Worm (Caenorhabditis elegans) whole organism, L2 larva: ENCODE data around the gene srg-10.

Experiments
- C34F6.9 ChIP-seq: fragments of 150-350 bp; optimal IDR thresholded peaks from 2 replicates; lab custom pipeline; 2014; ENCODE audit warnings: missing biosample characterization, missing genetic modification characterization
- F13H6.1 ChIP-seq: sonication (generic microtip); optimal IDR thresholded peaks from 2 replicates; lab custom pipeline; 2016; ENCODE audit warnings: missing genetic modification characterization, missing compliant biosample characterization
- Y55F3AM.14 ChIP-seq: fragments of 200-800 bp; sonication (Bioruptor generic); optimal IDR thresholded peaks from 2 replicates; lab custom pipeline; 2018; ENCODE audit warnings: mild to moderate bottlenecking, missing genetic modification characterization, missing compliant biosample characterization
- alr-1 ChIP-seq: fragments of 150-350 bp; optimal IDR thresholded peaks from 2 replicates; lab custom pipeline; 2014; ENCODE audit warnings: missing biosample characterization, missing genetic modification characterization
- aly-2 ChIP-seq: fragments of 150-350 bp; optimal IDR thresholded peaks from 2 replicates; lab custom pipeline; 2014; ENCODE audit warnings: missing biosample characterization, missing genetic modification characterization
- ama-1 ChIP-seq: fragments of 150-350 bp; optimal IDR thresholded peaks from 2 replicates; lab custom pipeline; 2018; ENCODE audit warnings: inconsistent platforms
- blmp-1 ChIP-seq: sonication (generic microtip); optimal IDR thresholded peaks from 2 replicates; lab custom pipeline; 2017; ENCODE audit warnings: missing genetic modification characterization, mild to moderate bottlenecking, missing compliant biosample characterization, antibody characterized with exemption, moderate library complexity; ENCODE audit not compliant: insufficient read depth
- ceh-16 ChIP-seq: fragments of 150-350 bp; optimal IDR thresholded peaks from 2 replicates; lab custom pipeline; 2014; ENCODE audit warnings: missing biosample characterization, missing genetic modification characterization
- ceh-82 ChIP-seq: fragments of 150-350 bp; optimal IDR thresholded peaks from 2 replicates; lab custom pipeline; 2014; ENCODE audit warnings: missing biosample characterization, missing genetic modification characterization
- crh-2 ChIP-seq: sonication (generic microtip); optimal IDR thresholded peaks from 2 replicates; lab custom pipeline; 2017; ENCODE audit warnings: missing biosample characterization, missing genetic modification characterization
- dmd-4 ChIP-seq: sonication (generic microtip); optimal IDR thresholded peaks from 2 replicates; lab custom pipeline; 2017; ENCODE audit warnings: missing biosample characterization, missing genetic modification characterization
- egl-27 ChIP-seq: sonication (generic microtip); optimal IDR thresholded peaks from 3 replicates; lab custom pipeline; 2017; ENCODE audit warnings: missing biosample characterization, missing genetic modification reagents, missing genetic modification characterization
- elt-1 ChIP-seq: fragments of 150-350 bp; optimal IDR thresholded peaks from 2 replicates; lab custom pipeline; 2014; ENCODE audit warnings: missing biosample characterization, missing genetic modification characterization
- fos-1 ChIP-seq: fragments of 150-350 bp; optimal IDR thresholded peaks from 2 replicates; lab custom pipeline; 2014; ENCODE audit warnings: missing biosample characterization, missing genetic modification characterization
- gmeb-1 ChIP-seq: fragments of 150-350 bp; optimal IDR thresholded peaks from 2 replicates; lab custom pipeline; 2014; ENCODE audit warnings: missing biosample characterization, missing genetic modification characterization
- lin-11 ChIP-seq: fragments of 150-350 bp; sonication (generic microtip); optimal IDR thresholded peaks from 2 replicates; lab custom pipeline; 2014; ENCODE audit warnings: missing biosample characterization, missing genetic modification characterization, inconsistent platforms, mixed read lengths
- lin-13 ChIP-seq: fragments of 150-350 bp; optimal IDR thresholded peaks from 2 replicates; lab custom pipeline; 2014; ENCODE audit warnings: missing biosample characterization, missing genetic modification reagents, missing genetic modification characterization
- lsy-2 ChIP-seq, 2 experiments: fragments of 150-350 bp in 1 of 2; sonication (generic microtip) in 1 of 2; optimal IDR thresholded peaks; 2 replicates each; lab custom pipeline; 2014 to 2017; ENCODE audit warnings: missing biosample characterization in 2 of 2, missing genetic modification characterization in 2 of 2
- mbf-1 ChIP-seq: sonication (generic microtip); optimal IDR thresholded peaks from 2 replicates; lab custom pipeline; 2017; ENCODE audit warnings: missing biosample characterization, missing genetic modification characterization
- mdl-1 ChIP-seq, 2 experiments: fragments of 150-350 bp in 1 of 2; sonication (generic microtip) in 1 of 2; optimal IDR thresholded peaks; 2 replicates each; lab custom pipeline; 2017; ENCODE audit warnings: missing biosample characterization in 2 of 2, missing genetic modification characterization in 2 of 2
- nhr-10 ChIP-seq: sonication (generic microtip); optimal IDR thresholded peaks from 2 replicates; lab custom pipeline; 2017; ENCODE audit warnings: missing biosample characterization, missing genetic modification characterization
- nhr-11 ChIP-seq: fragments of 150-350 bp; optimal IDR thresholded peaks from 2 replicates; lab custom pipeline; 2014; ENCODE audit warnings: missing biosample characterization, missing genetic modification characterization
- nhr-12 ChIP-seq: fragments of 150-350 bp; optimal IDR thresholded peaks from 2 replicates; lab custom pipeline; 2014; ENCODE audit warnings: missing biosample characterization, missing genetic modification characterization
- nhr-21 ChIP-seq: fragments of 150-350 bp; optimal IDR thresholded peaks from 2 replicates; lab custom pipeline; 2014; ENCODE audit warnings: missing biosample characterization, missing genetic modification characterization
- nhr-23 ChIP-seq: fragments of 150-350 bp; optimal IDR thresholded peaks from 2 replicates; lab custom pipeline; 2014; ENCODE audit warnings: missing biosample characterization, missing genetic modification reagents, missing genetic modification characterization
- nhr-25 ChIP-seq: fragments of 150-350 bp; sonication (generic microtip); optimal IDR thresholded peaks from 3 replicates; lab custom pipeline; 2014; ENCODE audit warnings: missing biosample characterization, missing genetic modification characterization
- nhr-6 ChIP-seq: fragments of 150-350 bp; optimal IDR thresholded peaks from 2 replicates; lab custom pipeline; 2014; ENCODE audit warnings: missing biosample characterization, missing genetic modification characterization
- sem-4 ChIP-seq: fragments of 150-350 bp; optimal IDR thresholded peaks from 2 replicates; lab custom pipeline; 2014; ENCODE audit warnings: missing biosample characterization, missing genetic modification reagents, missing genetic modification characterization
- skn-1 ChIP-seq: sonication (generic microtip); optimal IDR thresholded peaks from 2 replicates; lab custom pipeline; 2017; ENCODE audit warnings: missing biosample characterization, missing genetic modification characterization
- sma-3 ChIP-seq: sonication (generic microtip); optimal IDR thresholded peaks from 2 replicates; lab custom pipeline; 2016; ENCODE audit warnings: missing genetic modification reagents, missing genetic modification characterization, missing compliant biosample characterization
- sma-9 ChIP-seq, 2 experiments: fragments of 150-350 bp in 1 of 2; sonication (generic microtip) in 1 of 2; optimal IDR thresholded peaks; 2 replicates each; lab custom pipeline; 2014 to 2016; ENCODE audit warnings: missing genetic modification characterization in 2 of 2, mild to moderate bottlenecking in 1 of 2, missing biosample characterization in 1 of 2, missing compliant biosample characterization in 1 of 2, missing genetic modification reagents in 1 of 2, moderate library complexity in 1 of 2
- unc-39 ChIP-seq: fragments of 150-350 bp; optimal IDR thresholded peaks from 2 replicates; lab custom pipeline; 2014; ENCODE audit warnings: missing biosample characterization, missing genetic modification characterization
- unc-55 ChIP-seq: fragments of 150-350 bp; sonication (generic microtip); optimal IDR thresholded peaks from 3 replicates; lab custom pipeline; 2014; ENCODE audit warnings: missing biosample characterization, missing genetic modification reagents, missing genetic modification characterization
- zag-1 ChIP-seq: fragments of 150-350 bp; optimal IDR thresholded peaks from 2 replicates; lab custom pipeline; 2014; ENCODE audit warnings: missing biosample characterization, missing genetic modification characterization
- ztf-1 ChIP-seq: fragments of 200-800 bp; sonication (Bioruptor generic); conservative IDR thresholded peaks from 2 replicates; pipeline ENCODE4 v1.3.6; 2022; ENCODE audit warnings: missing genetic modification characterization, missing compliant biosample characterization
- ztf-4 ChIP-seq: fragments of 150-350 bp; optimal IDR thresholded peaks from 2 replicates; lab custom pipeline; 2014; ENCODE audit warnings: missing biosample characterization, missing genetic modification characterization

srg-10 gene

ce11 chrIII:4699922-4700321 lies 22.4 kb downstream of the srg-10 start, which contains the start of gene sel-13:
TSS of gene sel-13 (minus strand) at chrIII:4700224.
- no peak for TF ChIP-seq unc-55 (GFP tag; lab: Kevin White, UChicago)
- TF ChIP-seq Y55F3AM.14 (GFP tag; lab: Kevin White, UChicago): no peak
- no peak for TF ChIP-seq unc-39 (tag; lab: Kevin White, UChicago)
- TF ChIP-seq zag-1 (tag; lab: Kevin White, UChicago): no peak
- TF ChIP-seq mbf-1: no peak
- TF ChIP-seq blmp-1 (tag; lab: Kevin White, UChicago): no peak
- no peak for TF ChIP-seq sma-9 (GFP tag; optimal IDR thresholded peaks at IDR 0.05; lab: Kevin White, UChicago)
- TF ChIP-seq sma-9 (tag; optimal IDR thresholded peaks at IDR 0.05; lab: Kevin White, UChicago): no peak
- no peak for TF ChIP-seq dmd-4 (tag; lab: Kevin White, UChicago)
- no peak for TF ChIP-seq nhr-12
- TF ChIP-seq fos-1 (tag; lab: Kevin White, UChicago): no peak
- no peak for TF ChIP-seq ceh-82 (tag; lab: Kevin White, UChicago)
- no peak for TF ChIP-seq elt-1
- TF ChIP-seq ztf-1 (GFP tag; lab: Robert Waterston, UW): no peak
- TF ChIP-seq C34F6.9 (tag; lab: Kevin White, UChicago): no peak
- TF ChIP-seq nhr-25 (tag; lab: Kevin White, UChicago): no peak
- no peak for TF ChIP-seq nhr-21 (tag; lab: Kevin White, UChicago)
- TF ChIP-seq nhr-23 (tag; lab: Kevin White, UChicago): no peak
- TF ChIP-seq ztf-4 (tag; lab: Kevin White, UChicago): no peak
- no peak for TF ChIP-seq lin-11

ce11 chrIII:4703932-4704454 lies 26.4 kb downstream of the srg-10 start, which contains the start of the genes clp-2 and mrpl-16:
TSS of gene clp-2 (minus strand) at chrIII:4704025.
TSS of gene mrpl-16 (plus strand) at chrIII:4704404.
- peak; percentile 12 for TF ChIP-seq crh-2 (tag; lab: Kevin White, UChicago)
- peak; percentile 58 for TF ChIP-seq C34F6.9 (tag; lab: Kevin White, UChicago)
- peak in 1 of 2 experiments; percentile 59 for TF ChIP-seq lsy-2 (tag; optimal IDR thresholded peaks at IDR 0.05; lab: Kevin White, UChicago)
- TF ChIP-seq F13H6.1: no peak
- peak; percentile 59 for TF ChIP-seq unc-55 (GFP tag; lab: Kevin White, UChicago)

- no peak for TF ChIP-seq lin-11
- TF ChIP-seq mdl-1 (tag; optimal IDR thresholded peaks at IDR 0.05; lab: Kevin White, UChicago): no peak
- TF ChIP-seq egl-27 (tag; lab: Kevin White, UChicago): no peak
- no peak for TF ChIP-seq elt-1
- TF ChIP-seq F13H6.1: no peak
- no peak for TF ChIP-seq Y55F3AM.14 (GFP tag; lab: Kevin White, UChicago)
- TF ChIP-seq nhr-6 (tag; lab: Kevin White, UChicago): no peak
- TF ChIP-seq gmeb-1 (tag; lab: Kevin White, UChicago): no peak
- no peak for TF ChIP-seq nhr-10 (tag; lab: Kevin White, UChicago)
- no peak for TF ChIP-seq lin-13 (GFP tag; lab: Kevin White, UChicago)
- TF ChIP-seq sem-4 (tag; lab: Kevin White, UChicago): no peak
- TF ChIP-seq aly-2: no peak
- TF ChIP-seq skn-1 (tag; lab: Kevin White, UChicago): no peak
- no peak for TF ChIP-seq unc-39 (tag; lab: Kevin White, UChicago)
- TF ChIP-seq nhr-23 (tag; lab: Kevin White, UChicago): no peak
- no peak for TF ChIP-seq nhr-11 (tag; lab: Kevin White, UChicago)
- TF ChIP-seq unc-55 (GFP tag; lab: Kevin White, UChicago): no peak
- no peak for TF ChIP-seq alr-1 (tag; lab: Kevin White, UChicago)
Observed at ce11 chrIII:4705207-4705606, 27.6 kb downstream of the srg-10 start, which contains the start of gene pgap-2. TSS of gene pgap-2 (plus strand) at chrIII:4705507.

- TF ChIP-seq lin-11 (no peak), sem-4 (tag; lab: Kevin White, UChicago) (no peak), nhr-12 (no peak), nhr-10 (tag; lab: Kevin White, UChicago) (no peak)
Observed at ce11 chrIII:4706678-4707077, 29.1 kb downstream of the srg-10 start, which contains the start of gene T04A8.13. TSS of gene T04A8.13 (plus strand) at chrIII:4706978.

- TF ChIP-seq ceh-16 (no peak), dmd-4 (tag; lab: Kevin White, UChicago) (no peak), nhr-23 (tag; lab: Kevin White, UChicago) (no peak), ama-1 (lab: Kevin White, UChicago) (no peak), sma-3 (GFP tag; lab: Kevin White, UChicago) (no peak), nhr-11 (tag; lab: Kevin White, UChicago) (no peak), gmeb-1 (tag; lab: Kevin White, UChicago) (no peak), unc-55 (GFP tag; lab: Kevin White, UChicago) (peak; percentile 4)
Observed at ce11 chrIII:4708909-4709308, 31.3 kb downstream of the srg-10 start, which contains the start of gene T04A8.18. TSS of gene T04A8.18 (plus strand) at chrIII:4709209.
